Fruit fly (Drosophila melanogaster): ENCODE data around the gene CG9568.
A peak's percentile ranks its signal among the peaks of the same experiment; 100 is the strongest.

CG9568 gene

DNA sequence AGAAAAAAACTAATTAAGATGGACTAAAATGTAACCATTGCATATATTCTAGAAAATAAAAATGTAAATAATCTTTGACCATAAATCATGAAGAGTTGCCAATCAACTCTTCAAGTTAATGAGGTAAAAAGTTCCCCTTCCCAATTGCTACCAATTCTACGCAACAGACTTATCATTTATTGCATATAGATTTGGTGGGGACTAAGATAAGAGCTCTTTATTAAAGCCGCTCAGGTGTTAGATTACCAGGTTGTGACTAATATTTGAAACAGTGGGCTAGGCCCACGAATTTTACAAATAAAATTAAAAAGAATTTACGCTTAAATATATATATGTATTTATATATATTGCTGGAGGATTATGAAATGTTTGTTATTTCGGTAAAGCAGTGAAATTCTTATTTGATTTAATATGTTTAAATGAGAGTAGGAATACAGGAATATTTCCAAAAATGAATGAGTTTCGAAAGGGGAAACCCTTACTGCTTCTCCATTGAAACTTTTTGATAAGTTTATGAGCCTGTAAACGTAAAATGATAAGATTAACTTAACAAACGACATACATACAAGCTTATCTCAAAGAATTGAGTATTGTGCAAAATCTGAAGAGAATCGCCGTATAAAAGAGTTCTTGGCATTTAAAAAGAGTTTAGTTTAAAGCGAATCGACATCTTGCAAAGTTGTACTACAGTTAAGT lies 1.3 kb downstream of the CG9568 start, which contains the start of gene CG13102:
CG13102 (plus strand) TSS at position 646 of the 696 bp plus-strand sequence.
- no peak for TF ChIP-seq ey (GFP tag; optimal IDR thresholded peaks at IDR 0.05)
- TF ChIP-seq sage (GFP tag; optimal IDR thresholded peaks at IDR 0.05) = no peak
- no peak for TF ChIP-seq jim (GFP tag; optimal IDR thresholded peaks at IDR 0.05)
- peak; percentile 7 for TF ChIP-seq rgr (GFP tag; optimal IDR thresholded peaks at IDR 0.05)
- no peak for TF ChIP-seq N (GFP tag; optimal IDR thresholded peaks at IDR 0.05)
- no peak for TF ChIP-seq Rel (GFP tag; optimal IDR thresholded peaks at IDR 0.05)
- peak; percentile 96 for TF ChIP-seq Rel (tag; optimal IDR thresholded peaks at IDR 0.05)
- TF ChIP-seq foxo (GFP tag; optimal IDR thresholded peaks at IDR 0.05) = no peak
- no peak for TF ChIP-seq HLH106 (tag; optimal IDR thresholded peaks at IDR 0.05)
- TF ChIP-seq dmrt93B (GFP tag; optimal IDR thresholded peaks at IDR 0.05) = no peak
- no peak for TF ChIP-seq CG32264 (GFP tag; optimal IDR thresholded peaks at IDR 0.05)
- TF ChIP-seq lola (GFP tag; optimal IDR thresholded peaks at IDR 0.05) = no peak
- TF ChIP-seq h (GFP tag; optimal IDR thresholded peaks at IDR 0.05) = no peak
- no peak for TF ChIP-seq brk (GFP tag; optimal IDR thresholded peaks at IDR 0.05)
- TF ChIP-seq Hnf4 (GFP tag; optimal IDR thresholded peaks at IDR 0.05) = no peak
- peak; percentile 20 for TF ChIP-seq CrebA (GFP tag; optimal IDR thresholded peaks at IDR 0.05; ENCODE audit: borderline replicate concordance)
- no peak for TF ChIP-seq pan (optimal IDR thresholded peaks at IDR 0.05)
- no peak for TF ChIP-seq dsf (GFP tag; optimal IDR thresholded peaks at IDR 0.05; ENCODE audit: borderline replicate concordance)
- TF ChIP-seq sv (GFP tag; optimal IDR thresholded peaks at IDR 0.05) = no peak
- no peak for TF ChIP-seq br (GFP tag; optimal IDR thresholded peaks at IDR 0.05)
- no peak for TF ChIP-seq Myc (optimal IDR thresholded peaks at IDR 0.05)
- no peak for TF ChIP-seq CG9705 (GFP tag; optimal IDR thresholded peaks at IDR 0.05)
- peak; percentile 0 for TF ChIP-seq fru (GFP tag; optimal IDR thresholded peaks at IDR 0.05)

DNA sequence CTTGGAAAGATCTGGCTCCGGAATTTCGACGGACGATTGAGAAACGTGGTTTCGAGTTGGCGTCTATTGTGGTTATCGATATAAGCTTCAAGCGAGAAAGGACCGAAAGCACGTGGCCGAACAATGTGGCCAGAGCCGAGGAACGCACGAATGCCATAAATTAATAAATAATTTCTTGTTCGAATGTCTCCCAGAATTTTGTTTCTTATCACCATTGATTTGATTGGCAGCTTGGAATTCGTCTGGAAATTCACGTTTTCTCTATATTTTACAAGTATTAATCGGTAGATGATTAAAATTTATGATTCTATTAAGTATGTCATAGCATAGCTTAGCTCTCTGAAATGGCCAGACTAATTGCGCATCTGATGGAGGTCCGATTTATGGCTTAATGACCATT lies 3.6 kb downstream of the CG9568 start, which contains the start of gene Rcd-1r:
Rcd-1r (minus strand) TSS at position 101 of the 400 bp plus-strand sequence.
- TF ChIP-seq h (GFP tag; optimal IDR thresholded peaks at IDR 0.05) = no peak
- no peak for TF ChIP-seq sage (GFP tag; optimal IDR thresholded peaks at IDR 0.05)
- no peak for TF ChIP-seq sv (GFP tag; optimal IDR thresholded peaks at IDR 0.05)
- TF ChIP-seq Hr83 (GFP tag; optimal IDR thresholded peaks at IDR 0.05; ENCODE audit: poor library complexity, severe bottlenecking) = no peak
- no peak for TF ChIP-seq dl (GFP tag; optimal IDR thresholded peaks at IDR 0.05; ENCODE audit: insufficient read depth in 1 of 2, partially characterized antibody in 2 of 2)
- TF ChIP-seq psq (GFP tag; optimal IDR thresholded peaks at IDR 0.05) = no peak
- no peak for TF ChIP-seq Sp1 (GFP tag; optimal IDR thresholded peaks at IDR 0.05)
- TF ChIP-seq pan (optimal IDR thresholded peaks at IDR 0.05) = no peak
- no peak for TF ChIP-seq rgr (GFP tag; optimal IDR thresholded peaks at IDR 0.05)
- TF ChIP-seq fru (GFP tag; optimal IDR thresholded peaks at IDR 0.05) = no peak
- TF ChIP-seq dmrt93B (GFP tag; optimal IDR thresholded peaks at IDR 0.05) = no peak

DNA sequence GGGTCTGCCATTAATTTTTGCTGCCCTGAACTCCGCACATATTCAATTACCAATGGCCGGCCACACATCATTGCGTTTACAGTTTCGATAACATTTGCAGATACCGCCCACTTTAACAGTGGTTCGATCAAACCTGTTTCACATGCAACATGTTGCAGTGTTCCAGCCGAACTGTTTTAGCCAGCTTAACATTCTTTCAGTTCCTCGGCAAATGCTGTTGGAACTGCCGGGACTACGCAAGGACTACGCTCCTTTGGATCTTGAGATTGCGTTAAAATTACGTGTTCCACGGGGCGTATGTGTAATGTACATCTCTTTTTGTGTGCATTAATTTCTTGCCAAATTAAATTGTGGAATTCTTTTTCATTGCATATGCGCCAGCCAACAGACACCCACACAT lies 9.1 kb downstream of the CG9568 start:
- TF ChIP-seq Rel (GFP tag; optimal IDR thresholded peaks at IDR 0.05) = no peak
- no peak for TF ChIP-seq Rel (tag; optimal IDR thresholded peaks at IDR 0.05)
- no peak for TF ChIP-seq dmrt93B (GFP tag; optimal IDR thresholded peaks at IDR 0.05)
- TF ChIP-seq Hnf4 (GFP tag; optimal IDR thresholded peaks at IDR 0.05) = no peak
- no peak for TF ChIP-seq CG9705 (GFP tag; optimal IDR thresholded peaks at IDR 0.05)
- no peak for TF ChIP-seq CG32264 (GFP tag; optimal IDR thresholded peaks at IDR 0.05)
- no peak for TF ChIP-seq h (GFP tag; optimal IDR thresholded peaks at IDR 0.05)

DNA sequence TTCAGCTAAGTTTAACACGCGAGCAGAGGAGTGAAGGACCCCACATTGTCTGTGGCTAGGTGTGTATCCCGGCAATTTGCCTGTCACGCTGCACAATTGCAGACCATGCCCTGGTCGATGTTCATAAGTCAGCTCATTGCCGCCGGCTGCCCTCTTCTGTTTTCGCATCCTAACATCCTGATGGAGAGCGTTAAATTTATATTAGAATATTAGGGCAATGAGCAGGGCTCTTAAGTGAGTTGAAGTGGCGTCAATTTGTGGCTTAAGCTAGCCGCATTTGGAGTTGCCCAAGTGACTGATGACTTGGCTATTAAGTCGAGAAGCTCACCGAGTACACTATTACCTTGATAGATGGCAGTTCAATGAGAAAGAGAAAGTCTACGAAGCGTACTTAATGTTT lies 15.8 kb downstream of the CG9568 start:
- TF ChIP-seq Vsx2 (GFP tag; optimal IDR thresholded peaks at IDR 0.05; ENCODE audit: partially characterized antibody) = no peak

DNA sequence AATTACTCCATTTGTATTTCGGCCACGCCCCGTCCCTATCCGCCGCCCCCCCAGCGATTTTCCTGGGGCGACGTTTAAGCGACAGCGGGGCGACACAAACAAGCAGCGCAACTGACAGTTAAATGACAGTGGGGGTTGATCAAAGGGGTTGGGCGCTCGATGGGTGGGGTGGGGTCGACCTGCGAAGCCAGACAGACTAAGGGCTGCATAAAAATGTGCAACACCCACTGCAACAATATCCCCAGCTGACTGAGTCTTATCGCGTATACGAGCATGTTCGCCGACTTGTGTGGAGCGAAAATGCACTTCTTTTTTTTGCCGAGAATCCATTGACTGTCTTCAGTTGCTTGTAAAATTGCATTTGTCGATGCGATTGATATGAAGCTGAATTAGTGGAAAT lies 21.4 kb downstream of the CG9568 start, which contains the start of gene CG9582:
CG9582 (minus strand) TSS at position 101 of the 400 bp plus-strand sequence.
- TF ChIP-seq CrebA (GFP tag; optimal IDR thresholded peaks at IDR 0.05; ENCODE audit: borderline replicate concordance) (no peak), Vsx2 (GFP tag; optimal IDR thresholded peaks at IDR 0.05; ENCODE audit: partially characterized antibody) (no peak), CG32264 (GFP tag; optimal IDR thresholded peaks at IDR 0.05) (no peak), dmrt93B (GFP tag; optimal IDR thresholded peaks at IDR 0.05) (no peak), sage (GFP tag; optimal IDR thresholded peaks at IDR 0.05) (no peak), Hnf4 (GFP tag; optimal IDR thresholded peaks at IDR 0.05) (no peak), HLH106 (tag; optimal IDR thresholded peaks at IDR 0.05) (no peak), GATAd (GFP tag; optimal IDR thresholded peaks at IDR 0.05) (no peak), sv (GFP tag; optimal IDR thresholded peaks at IDR 0.05) (no peak), fru (GFP tag; optimal IDR thresholded peaks at IDR 0.05) (no peak), woc (GFP tag; optimal IDR thresholded peaks at IDR 0.05) (no peak), Hr83 (GFP tag; optimal IDR thresholded peaks at IDR 0.05; ENCODE audit: poor library complexity, severe bottlenecking) (no peak), jim (GFP tag; optimal IDR thresholded peaks at IDR 0.05) (no peak), Myc (optimal IDR thresholded peaks at IDR 0.05) (no peak), Mio (GFP tag; optimal IDR thresholded peaks at IDR 0.05) (no peak), usp (GFP tag; optimal IDR thresholded peaks at IDR 0.05) (no peak), Sp1 (GFP tag; optimal IDR thresholded peaks at IDR 0.05) (no peak)
